Fruit fly (Drosophila melanogaster) whole organism, embryonic: ENCODE data around the gene Ankrd49.

Experiments used
- CG10321 ChIP-seq: fragments of 200-800 bp; sonication (Bioruptor generic); IDR thresholded peaks from 2 replicates; pipeline ENCODE4 v1.3.6; 2022; ENCODE audit warnings: missing biosample characterization, missing genetic modification characterization
- CG11398 ChIP-seq: fragments of 200-800 bp; sonication (Bioruptor generic); optimal IDR thresholded peaks from 2 replicates; lab custom pipeline; 2016; ENCODE audit warnings: missing biosample characterization, missing genetic modification characterization
- CG11696 ChIP-seq: fragments of 200-800 bp; sonication (Bioruptor generic); IDR thresholded peaks from 2 replicates; pipeline ENCODE4 v1.3.6; 2022; ENCODE audit warnings: missing biosample characterization, missing genetic modification characterization
- CG12155 ChIP-seq: fragments of 200-800 bp; sonication (Bioruptor generic); optimal IDR thresholded peaks from 3 replicates; lab custom pipeline; 2016; ENCODE audit warnings: missing biosample characterization, missing genetic modification characterization
- CG12219 ChIP-seq: fragments of 200-800 bp; sonication (Bioruptor generic); optimal IDR thresholded peaks from 3 replicates; lab custom pipeline; 2018; ENCODE audit warnings: missing biosample characterization, mild to moderate bottlenecking, missing genetic modification characterization
- CG13287 ChIP-seq: fragments of 200-800 bp; sonication (Bioruptor generic); IDR thresholded peaks from 2 replicates; pipeline ENCODE4 v1.3.6; 2022; ENCODE audit warnings: missing biosample characterization, missing genetic modification characterization; ENCODE audit not compliant: partially characterized antibody
- CG13624 ChIP-seq: fragments of 200-800 bp; sonication (Bioruptor generic); optimal IDR thresholded peaks from 2 replicates; lab custom pipeline; 2016; ENCODE audit warnings: missing biosample characterization, missing genetic modification characterization
- CG15073 ChIP-seq: fragments of 200-800 bp; sonication (Bioruptor generic); optimal IDR thresholded peaks from 2 replicates; lab custom pipeline; 2016; ENCODE audit warnings: missing biosample characterization, missing genetic modification characterization
- CG15601 ChIP-seq: fragments of 200-800 bp; sonication (Bioruptor generic); optimal IDR thresholded peaks from 3 replicates; lab custom pipeline; 2019; ENCODE audit warnings: missing biosample characterization, mild to moderate bottlenecking, missing genetic modification characterization, moderate library complexity
- CG2199 ChIP-seq: fragments of 200-800 bp; sonication (Bioruptor generic); IDR thresholded peaks from 3 replicates; pipeline ENCODE4 v1.3.6; 2022; ENCODE audit warnings: missing biosample characterization, missing genetic modification characterization
- CG3163 ChIP-seq: fragments of 200-800 bp; sonication (Bioruptor generic); optimal IDR thresholded peaks from 3 replicates; lab custom pipeline; 2016; ENCODE audit warnings: missing biosample characterization, missing genetic modification characterization
- CG32532 ChIP-seq: fragments of 200-800 bp; sonication (Bioruptor generic); IDR thresholded peaks from 2 replicates; pipeline ENCODE4 v1.3.6; 2022; ENCODE audit warnings: missing biosample characterization, missing genetic modification characterization
- CG3407 ChIP-seq: fragments of 200-800 bp; sonication (Bioruptor generic); optimal IDR thresholded peaks from 2 replicates; lab custom pipeline; 2018; ENCODE audit warnings: missing biosample characterization, mild to moderate bottlenecking, missing genetic modification characterization
- CG4360 ChIP-seq: fragments of 200-800 bp; sonication (Bioruptor generic); IDR thresholded peaks from 2 replicates; pipeline ENCODE4 v1.3.6; 2022; ENCODE audit warnings: missing biosample characterization, missing genetic modification characterization
- CG5245 ChIP-seq: fragments of 200-800 bp; sonication (Bioruptor generic); optimal IDR thresholded peaks from 3 replicates; lab custom pipeline; 2016; ENCODE audit warnings: missing biosample characterization, missing genetic modification characterization
- CG6854 ChIP-seq: fragments of 200-800 bp; sonication (Bioruptor generic); optimal IDR thresholded peaks from 3 replicates; lab custom pipeline; 2017; ENCODE audit warnings: missing biosample characterization, mild to moderate bottlenecking, missing genetic modification characterization
- CG7357 ChIP-seq: fragments of 200-800 bp; sonication (Bioruptor generic); IDR thresholded peaks from 3 replicates; pipeline ENCODE4 v1.3.6; 2022; ENCODE audit warnings: missing biosample characterization, missing genetic modification characterization
- CG8478 ChIP-seq: fragments of >200 bp; optimal IDR thresholded peaks from 2 replicates; lab custom pipeline; 2018
- CG9437 ChIP-seq: fragments of 200-800 bp; sonication (Bioruptor generic); optimal IDR thresholded peaks from 2 replicates; lab custom pipeline; 2018; ENCODE audit warnings: missing biosample characterization, mild to moderate bottlenecking, missing genetic modification characterization
- CoRest ChIP-seq: fragments of 200-800 bp; sonication (Bioruptor generic); optimal IDR thresholded peaks from 3 replicates; lab custom pipeline; 2018; ENCODE audit warnings: missing biosample characterization, mild to moderate bottlenecking, missing genetic modification characterization, moderate library complexity
- Dbx ChIP-seq: fragments of 200-800 bp; sonication (Bioruptor generic); IDR thresholded peaks from 3 replicates; pipeline ENCODE4 v1.3.6; 2022; ENCODE audit warnings: missing biosample characterization, missing genetic modification characterization
- Fer1 ChIP-seq: fragments of 200-800 bp; sonication (Bioruptor generic); optimal IDR thresholded peaks from 2 replicates; lab custom pipeline; 2017; ENCODE audit warnings: missing biosample characterization, mild to moderate bottlenecking, missing genetic modification characterization
- Fer3 ChIP-seq: fragments of 200-800 bp; sonication (Bioruptor generic); optimal IDR thresholded peaks from 2 replicates; lab custom pipeline; 2018; ENCODE audit warnings: missing biosample characterization, mild to moderate bottlenecking, missing genetic modification characterization, moderate library complexity
- Mes4 ChIP-seq: fragments of 200-800 bp; sonication (Bioruptor generic); optimal IDR thresholded peaks from 2 replicates; lab custom pipeline; 2016; ENCODE audit warnings: missing biosample characterization, missing genetic modification characterization
- Rx ChIP-seq: fragments of 200-800 bp; sonication (Bioruptor generic); IDR thresholded peaks from 2 replicates; pipeline ENCODE4 v1.3.6; 2022; ENCODE audit warnings: missing biosample characterization, missing genetic modification characterization
- TFAM ChIP-seq: fragments of 200-800 bp; sonication (Bioruptor generic); optimal IDR thresholded peaks from 2 replicates; lab custom pipeline; 2017; ENCODE audit warnings: missing biosample characterization, missing genetic modification characterization, inconsistent platforms
- ac ChIP-seq: fragments of 200-800 bp; sonication (Bioruptor generic); optimal IDR thresholded peaks from 3 replicates; lab custom pipeline; 2017; ENCODE audit warnings: missing biosample characterization, mild to moderate bottlenecking, missing genetic modification characterization
- cad ChIP-seq: fragments of >200 bp; optimal IDR thresholded peaks from 2 replicates; lab custom pipeline; 2017; ENCODE audit warnings: missing biosample characterization, missing genetic modification characterization
- chm ChIP-seq: fragments of 200-800 bp; sonication (Bioruptor generic); IDR thresholded peaks from 2 replicates; pipeline ENCODE4 v1.3.6; 2022; ENCODE audit warnings: missing biosample characterization, missing genetic modification characterization
- dimm ChIP-seq: fragments of 200-800 bp; sonication (Bioruptor generic); IDR thresholded peaks from 2 replicates; pipeline ENCODE4 v1.3.6; 2022; ENCODE audit warnings: missing biosample characterization, missing genetic modification characterization
- disco-r ChIP-seq: fragments of 200-800 bp; sonication (Bioruptor generic); optimal IDR thresholded peaks from 2 replicates; lab custom pipeline; 2016; ENCODE audit warnings: missing biosample characterization, missing genetic modification characterization
- fd64A ChIP-seq: fragments of 200-800 bp; sonication (Bioruptor generic); optimal IDR thresholded peaks from 3 replicates; lab custom pipeline; 2018; ENCODE audit warnings: missing biosample characterization, mild to moderate bottlenecking, missing genetic modification characterization
- ind ChIP-seq: fragments of 200-800 bp; sonication (Bioruptor generic); optimal IDR thresholded peaks from 3 replicates; lab custom pipeline; 2016; ENCODE audit warnings: missing biosample characterization, missing genetic modification characterization
- jumu ChIP-seq: fragments of 200-800 bp; sonication (Bioruptor generic); optimal IDR thresholded peaks from 3 replicates; lab custom pipeline; 2016; ENCODE audit warnings: missing biosample characterization, missing genetic modification characterization
- kni ChIP-seq: fragments of 200-800 bp; sonication (Bioruptor generic); optimal IDR thresholded peaks from 3 replicates; lab custom pipeline; 2017; ENCODE audit warnings: mild to moderate bottlenecking, missing biosample characterization, missing genetic modification reagents, missing genetic modification characterization
- knrl ChIP-seq: fragments of 200-800 bp; sonication (Bioruptor generic); IDR thresholded peaks from 3 replicates; pipeline ENCODE4 v1.3.6; 2022; ENCODE audit warnings: missing biosample characterization, missing genetic modification characterization; ENCODE audit not compliant: partially characterized antibody
- lab ChIP-seq: fragments of 200-800 bp; sonication (Bioruptor generic); optimal IDR thresholded peaks from 3 replicates; lab custom pipeline; 2017; ENCODE audit warnings: missing biosample characterization, missing genetic modification characterization, mild to moderate bottlenecking, moderate library complexity, missing genetic modification reagents
- lilli ChIP-seq: fragments of 200-800 bp; sonication (Bioruptor generic); optimal IDR thresholded peaks from 3 replicates; lab custom pipeline; 2016; ENCODE audit warnings: missing biosample characterization, missing genetic modification characterization
- lov ChIP-seq, 2 experiments: fragments of 200-800 bp in 1 of 2; fragments of >200 bp in 1 of 2; sonication (Bioruptor generic) in 1 of 2; IDR thresholded peaks in 1 of 2; optimal IDR thresholded peaks in 1 of 2; 2 replicates in 1 of 2; 3 replicates in 1 of 2; pipeline versions ENCODE4 v1.3.6 to Lab custom; 2017 to 2022; ENCODE audit warnings: missing biosample characterization in 1 of 2, missing genetic modification characterization in 1 of 2
- nau ChIP-seq: fragments of 200-800 bp; sonication (Bioruptor generic); optimal IDR thresholded peaks from 3 replicates; lab custom pipeline; 2017; ENCODE audit warnings: missing biosample characterization, mild to moderate bottlenecking, missing genetic modification characterization, missing genetic modification reagents
- nerfin-2 ChIP-seq: fragments of 200-800 bp; sonication (Bioruptor generic); IDR thresholded peaks from 2 replicates; pipeline ENCODE4 v1.3.6; 2022; ENCODE audit warnings: missing biosample characterization, missing genetic modification characterization; ENCODE audit not compliant: partially characterized antibody
- pho ChIP-seq: fragments of 200-800 bp; sonication (Bioruptor generic); optimal IDR thresholded peaks from 2 replicates; lab custom pipeline; 2016; ENCODE audit warnings: missing biosample characterization, missing genetic modification characterization
- prd ChIP-seq, 3 experiments: fragments of >200 bp in 2 of 3; fragments of 200-800 bp in 1 of 3; sonication (Bioruptor generic) in 1 of 3; optimal IDR thresholded peaks in 2 of 3; IDR thresholded peaks in 1 of 3; 2 replicates in 2 of 3; 3 replicates in 1 of 3; pipeline versions ENCODE4 v1.3.6 to Lab custom; 2017 to 2022; ENCODE audit warnings: missing biosample characterization in 1 of 3, missing genetic modification characterization in 1 of 3
- run ChIP-seq: fragments of 200-800 bp; sonication (Bioruptor generic); optimal IDR thresholded peaks from 3 replicates; lab custom pipeline; 2018; ENCODE audit warnings: missing biosample characterization, mild to moderate bottlenecking, missing genetic modification characterization
- sr ChIP-seq: fragments of 200-800 bp; sonication (Bioruptor generic); IDR thresholded peaks from 3 replicates; pipeline ENCODE4 v1.3.6; 2022; ENCODE audit warnings: missing biosample characterization, missing genetic modification characterization
- stwl ChIP-seq: fragments of 200-800 bp; sonication (Bioruptor generic); optimal IDR thresholded peaks from 3 replicates; lab custom pipeline; 2018; ENCODE audit warnings: missing biosample characterization, mild to moderate bottlenecking, missing genetic modification characterization, moderate library complexity
- trem ChIP-seq: fragments of 200-800 bp; optimal IDR thresholded peaks from 3 replicates; lab custom pipeline; 2019; ENCODE audit warnings: missing biosample characterization, mild to moderate bottlenecking, missing genetic modification characterization, moderate library complexity
- vnd ChIP-seq: fragments of 200-800 bp; sonication (Bioruptor generic); IDR thresholded peaks from 3 replicates; pipeline ENCODE4 v1.3.6; 2022; ENCODE audit warnings: missing biosample characterization, missing genetic modification characterization; ENCODE audit not compliant: partially characterized antibody

Ankrd49 gene

DNA sequence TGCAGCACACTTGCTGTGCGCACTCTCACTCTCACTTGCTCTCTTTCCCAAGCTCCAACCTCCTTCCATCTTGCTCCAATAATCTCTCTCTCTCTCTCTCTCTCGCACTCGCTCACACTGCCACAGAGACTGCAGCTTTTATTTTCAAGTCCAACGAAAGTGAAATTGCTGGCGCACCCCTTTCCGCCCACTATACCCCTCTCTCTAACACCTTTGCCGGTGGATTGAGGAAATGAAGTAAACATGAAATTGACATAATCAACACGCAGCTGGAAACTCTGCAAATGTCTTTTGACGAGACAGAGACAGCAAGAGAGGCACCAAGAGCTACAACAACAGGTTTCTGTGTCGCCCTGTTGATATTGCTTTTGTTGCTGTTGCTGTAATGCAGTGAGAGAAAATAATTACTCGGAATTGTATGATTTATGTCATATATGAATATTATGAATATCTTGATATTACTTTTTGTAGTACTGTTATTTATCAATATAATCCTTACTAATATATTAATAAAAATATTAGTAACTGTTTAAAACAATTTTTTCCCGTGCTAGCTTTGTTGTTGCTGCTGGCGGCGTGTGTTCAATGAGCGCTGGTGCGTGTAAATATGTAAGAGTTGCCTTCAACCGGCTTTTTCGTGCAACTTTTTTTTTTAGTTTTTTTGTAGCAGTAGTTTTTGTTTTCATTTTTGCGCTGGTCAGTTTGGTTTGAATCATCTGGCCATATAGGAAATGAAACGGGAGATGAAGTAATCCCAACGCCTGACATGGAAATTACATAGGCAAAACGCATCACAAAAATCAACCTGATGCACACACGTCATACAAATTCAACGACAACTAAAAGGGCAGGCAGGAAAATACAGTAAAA is 11.4 kb downstream of the Ankrd49 start (continued):
- TF ChIP-seq CG13287 (peak; percentile 26; the same call in 1 of the 2 replicates), knrl (GFP tag; lab: Robert Waterston, UW) (no peak), fd64A (peak; percentile 91), CG7357 (GFP tag; lab: Robert Waterston, UW) (peak; percentile 81), kni (GFP tag; lab: Kevin White, UChicago) (peak; percentile 97), CG12155 (GFP tag; lab: Kevin White, UChicago) (peak; percentile 69), CG32532 (GFP tag; lab: Robert Waterston, UW) (peak; percentile 87), chm (peak; percentile 75), CG13624 (no peak), dimm (GFP tag; lab: Robert Waterston, UW) (peak; percentile 80), prd (optimal IDR thresholded peaks at IDR 0.05; lab: Kevin White, UChicago) (no peak), prd (GFP tag; IDR thresholded peaks at IDR 0.05; lab: Robert Waterston, UW) (peak; percentile 92), CG4360 (GFP tag; lab: Robert Waterston, UW) (peak; percentile 88), trem (peak; percentile 78), CG11696 (GFP tag; lab: Robert Waterston, UW) (peak; percentile 82), Fer1 (peak; percentile 88), CG8478 (no peak), Rx (GFP tag; lab: Robert Waterston, UW) (peak; percentile 82), CG15073 (GFP tag; lab: Kevin White, UChicago) (peak; percentile 40), stwl (tag; lab: Kevin White, UChicago) (peak; percentile 58), sr (peak; percentile 48; the same call in 1 of the 3 replicates), Mes4 (peak; percentile 60), CG9437 (GFP tag; lab: Kevin White, UChicago) (peak; percentile 73), cad (GFP tag; lab: Kevin White, UChicago) (no peak), ind (peak; percentile 90), CG2199 (GFP tag; lab: Robert Waterston, UW) (peak; percentile 82; the same call in 2 of the 3 replicates), nerfin-2 (GFP tag; lab: Robert Waterston, UW) (no peak), TFAM (peak; percentile 44), disco-r (no peak), Dbx (GFP tag; lab: Robert Waterston, UW) (peak; percentile 79; the same call in 2 of the 3 replicates), CG3407 (peak; percentile 82), CG11398 (GFP tag; lab: Kevin White, UChicago) (peak; percentile 55), ac (GFP tag; lab: Kevin White, UChicago) (no peak), pho (GFP tag; lab: Kevin White, UChicago) (peak; percentile 12), CG10321 (peak; percentile 64), CG15601 (tag; lab: Kevin White, UChicago) (peak; percentile 91), CG6854 (peak; percentile 62), CG5245 (GFP tag; lab: Kevin White, UChicago) (peak; percentile 81), lilli (peak; percentile 75), CoRest (peak; percentile 93), CG3163 (GFP tag; lab: Kevin White, UChicago) (peak; percentile 12), lab (peak; percentile 92), run (tag; lab: Kevin White, UChicago) (peak; percentile 90), vnd (GFP tag; lab: Robert Waterston, UW) (no peak), lov (optimal IDR thresholded peaks at IDR 0.05; lab: Kevin White, UChicago) (no peak), lov (GFP tag; IDR thresholded peaks at IDR 0.05; lab: Robert Waterston, UW) (peak; percentile 73), nau (peak; percentile 86), Fer3 (tag; lab: Kevin White, UChicago) (peak; percentile 89), jumu (GFP tag; lab: Kevin White, UChicago) (no peak), CG12219 (peak; percentile 80)
